Fruit fly (Drosophila melanogaster) whole organism, embryonic: ENCODE results near the gene CG6983.

Experiments used
- Atf3 ChIP-seq: fragments of 200-800 bp; sonication (Bioruptor generic); optimal IDR thresholded peaks from 3 replicates; lab custom pipeline; 2016; ENCODE audit warnings: missing biosample characterization, missing genetic modification characterization
- CG10209 ChIP-seq: fragments of 200-800 bp; sonication (Bioruptor generic); optimal IDR thresholded peaks from 3 replicates; lab custom pipeline; 2017; ENCODE audit warnings: missing biosample characterization, mild to moderate bottlenecking, missing genetic modification characterization, missing genetic modification reagents
- CG1024 ChIP-seq: fragments of 200-800 bp; sonication (Bioruptor generic); IDR thresholded peaks from 2 replicates; pipeline ENCODE4 v1.3.6; 2022; ENCODE audit warnings: missing biosample characterization, missing genetic modification characterization
- CG10543 ChIP-seq: fragments of 200-800 bp; sonication (Bioruptor generic); optimal IDR thresholded peaks from 3 replicates; lab custom pipeline; 2017; ENCODE audit warnings: missing biosample characterization, mild to moderate bottlenecking, missing genetic modification characterization, moderate library complexity
- CG12155 ChIP-seq: fragments of 200-800 bp; sonication (Bioruptor generic); optimal IDR thresholded peaks from 3 replicates; lab custom pipeline; 2016; ENCODE audit warnings: missing biosample characterization, missing genetic modification characterization
- CG13287 ChIP-seq: fragments of 200-800 bp; sonication (Bioruptor generic); IDR thresholded peaks from 2 replicates; pipeline ENCODE4 v1.3.6; 2022; ENCODE audit warnings: missing biosample characterization, missing genetic modification characterization; ENCODE audit not compliant: partially characterized antibody
- CG13296 ChIP-seq: fragments of 200-800 bp; sonication (Bioruptor generic); optimal IDR thresholded peaks from 3 replicates; lab custom pipeline; 2018; ENCODE audit warnings: missing biosample characterization, mild to moderate bottlenecking, missing genetic modification characterization
- CG13424 ChIP-seq: fragments of 200-800 bp; sonication (Bioruptor generic); optimal IDR thresholded peaks from 2 replicates; lab custom pipeline; 2019; ENCODE audit warnings: missing biosample characterization, mild to moderate bottlenecking, missing genetic modification characterization, moderate library complexity
- CG15073 ChIP-seq: fragments of 200-800 bp; sonication (Bioruptor generic); optimal IDR thresholded peaks from 2 replicates; lab custom pipeline; 2016; ENCODE audit warnings: missing biosample characterization, missing genetic modification characterization
- CG1602 ChIP-seq: fragments of 200-800 bp; sonication (Bioruptor generic); optimal IDR thresholded peaks from 3 replicates; lab custom pipeline; 2016; ENCODE audit warnings: missing biosample characterization, missing genetic modification characterization
- CG1792 ChIP-seq: fragments of 200-800 bp; sonication (Bioruptor generic); optimal IDR thresholded peaks from 2 replicates; lab custom pipeline; 2016; ENCODE audit warnings: missing biosample characterization, missing genetic modification characterization
- CG32767 ChIP-seq: fragments of 200-800 bp; sonication (Bioruptor generic); IDR thresholded peaks from 2 replicates; pipeline ENCODE4 v1.3.6; 2022; ENCODE audit warnings: missing biosample characterization, missing genetic modification characterization
- CG4404 ChIP-seq: fragments of 200-800 bp; sonication (Bioruptor generic); IDR thresholded peaks from 2 replicates; pipeline ENCODE4 v1.3.6; 2022; ENCODE audit warnings: missing biosample characterization, missing genetic modification characterization
- CG7928 ChIP-seq: fragments of 200-800 bp; sonication (Bioruptor generic); optimal IDR thresholded peaks from 2 replicates; lab custom pipeline; 2017; ENCODE audit warnings: missing biosample characterization, mild to moderate bottlenecking, missing genetic modification characterization
- CG9609 ChIP-seq: fragments of 200-800 bp; sonication (Bioruptor generic); optimal IDR thresholded peaks from 3 replicates; lab custom pipeline; 2016; ENCODE audit warnings: missing biosample characterization, missing genetic modification characterization
- CkIIα-i1 ChIP-seq: fragments of 200-800 bp; sonication (Bioruptor generic); IDR thresholded peaks from 2 replicates; pipeline ENCODE4 v1.3.6; 2022; ENCODE audit warnings: missing biosample characterization, missing genetic modification characterization
- Ets65A ChIP-seq: fragments of 200-800 bp; sonication (Bioruptor generic); peaks from one replicate; lab custom pipeline; 2016; ENCODE audit warnings: missing biosample characterization, missing genetic modification characterization
- HmgD ChIP-seq: fragments of 200-800 bp; sonication (Bioruptor generic); optimal IDR thresholded peaks from 3 replicates; lab custom pipeline; 2016; ENCODE audit warnings: missing biosample characterization, missing genetic modification characterization
- Hmx ChIP-seq: fragments of 200-800 bp; sonication (Bioruptor generic); optimal IDR thresholded peaks from 2 replicates; lab custom pipeline; 2016; ENCODE audit warnings: missing biosample characterization, missing genetic modification characterization
- Jarid2 ChIP-seq: fragments of 200-800 bp; sonication (Bioruptor generic); optimal IDR thresholded peaks from 3 replicates; lab custom pipeline; 2017; ENCODE audit warnings: mild to moderate bottlenecking, missing biosample characterization, missing genetic modification reagents, missing genetic modification characterization
- Lhr ChIP-seq: fragments of 200-800 bp; sonication (Bioruptor generic); optimal IDR thresholded peaks from 3 replicates; lab custom pipeline; 2017; ENCODE audit warnings: mild to moderate bottlenecking, missing biosample characterization, missing genetic modification reagents, missing genetic modification characterization
- Nf-YB ChIP-seq: fragments of 200-800 bp; sonication (Bioruptor generic); optimal IDR thresholded peaks from 3 replicates; lab custom pipeline; 2019; ENCODE audit warnings: missing biosample characterization, mild to moderate bottlenecking, missing genetic modification characterization, moderate library complexity
- Sin3A ChIP-seq: fragments of >200 bp; optimal IDR thresholded peaks from 2 replicates; lab custom pipeline; 2018
- Six4 ChIP-seq: fragments of 200-800 bp; sonication (Bioruptor generic); optimal IDR thresholded peaks from 2 replicates; lab custom pipeline; 2016; ENCODE audit warnings: missing biosample characterization, missing genetic modification characterization
- Sox100B ChIP-seq: fragments of 200-800 bp; sonication (Bioruptor generic); optimal IDR thresholded peaks from 3 replicates; lab custom pipeline; 2018; ENCODE audit warnings: missing biosample characterization, mild to moderate bottlenecking, missing genetic modification characterization
- chif ChIP-seq, 2 experiments: fragments of 200-800 bp; sonication (Bioruptor generic); optimal IDR thresholded peaks; 3 replicates each; lab custom pipeline; 2016; ENCODE audit warnings: missing biosample characterization in 2 of 2, missing genetic modification characterization in 2 of 2
- chinmo ChIP-seq: fragments of 200-800 bp; sonication (Bioruptor generic); IDR thresholded peaks from 4 replicates; pipeline ENCODE4 v1.3.6; 2022; ENCODE audit warnings: missing biosample characterization, missing genetic modification characterization; ENCODE audit not compliant: partially characterized antibody
- chn ChIP-seq: fragments of 200-800 bp; sonication (Bioruptor generic); optimal IDR thresholded peaks from 2 replicates; lab custom pipeline; 2016; ENCODE audit warnings: missing biosample characterization, missing genetic modification characterization
- croc ChIP-seq: fragments of 200-800 bp; sonication (Bioruptor generic); conservative IDR thresholded peaks from 3 replicates; pipeline ENCODE4 v1.3.6; 2022; ENCODE audit warnings: missing biosample characterization, missing genetic modification characterization
- crol ChIP-seq: fragments of 200-800 bp; sonication (Bioruptor generic); IDR thresholded peaks from 2 replicates; pipeline ENCODE4 v1.3.6; 2022; ENCODE audit warnings: missing biosample characterization, missing genetic modification characterization
- emc ChIP-seq: fragments of 200-800 bp; sonication (Bioruptor generic); optimal IDR thresholded peaks from 2 replicates; lab custom pipeline; 2016; ENCODE audit warnings: missing biosample characterization, missing genetic modification characterization
- en ChIP-seq: fragments of 200-800 bp; sonication (Bioruptor generic); optimal IDR thresholded peaks from 2 replicates; lab custom pipeline; 2016; ENCODE audit warnings: missing biosample characterization, missing genetic modification characterization
- ewg ChIP-seq: fragments of 200-800 bp; sonication (Bioruptor generic); optimal IDR thresholded peaks from 3 replicates; lab custom pipeline; 2017; ENCODE audit warnings: mild to moderate bottlenecking, missing biosample characterization, missing genetic modification reagents, missing genetic modification characterization
- h ChIP-seq: fragments of >200 bp; optimal IDR thresholded peaks from 2 replicates; lab custom pipeline; 2017
- insv ChIP-seq, 2 experiments: fragments of 200-800 bp; sonication (Bioruptor generic); optimal IDR thresholded peaks; 3 replicates each; lab custom pipeline; 2016 to 2018; ENCODE audit warnings: missing biosample characterization in 2 of 2, missing genetic modification characterization in 2 of 2
- inv ChIP-seq: fragments of 200-800 bp; sonication (Bioruptor generic); IDR thresholded peaks from 2 replicates; pipeline ENCODE4 v1.3.6; 2022; ENCODE audit warnings: missing biosample characterization, missing genetic modification characterization; ENCODE audit not compliant: partially characterized antibody
- kni ChIP-seq: fragments of 200-800 bp; sonication (Bioruptor generic); optimal IDR thresholded peaks from 3 replicates; lab custom pipeline; 2017; ENCODE audit warnings: mild to moderate bottlenecking, missing biosample characterization, missing genetic modification reagents, missing genetic modification characterization
- luna ChIP-seq: fragments of 200-800 bp; sonication (Bioruptor generic); optimal IDR thresholded peaks from 2 replicates; lab custom pipeline; 2016; ENCODE audit warnings: missing biosample characterization, missing genetic modification characterization
- maf-S ChIP-seq: fragments of 200-800 bp; sonication (Bioruptor generic); optimal IDR thresholded peaks from 2 replicates; lab custom pipeline; 2016; ENCODE audit warnings: missing biosample characterization, missing genetic modification characterization
- sc ChIP-seq, 3 experiments: fragments of >200 bp in 2 of 3; fragments of 200-800 bp in 1 of 3; sonication (Bioruptor generic) in 1 of 3; optimal IDR thresholded peaks; 2 replicates in 2 of 3; 3 replicates in 1 of 3; lab custom pipeline; 2017; ENCODE audit warnings: mild to moderate bottlenecking in 1 of 3, missing biosample characterization in 1 of 3, missing genetic modification characterization in 1 of 3, missing genetic modification reagents in 1 of 3
- shn ChIP-seq: fragments of 200-800 bp; sonication (Bioruptor generic); optimal IDR thresholded peaks from 3 replicates; lab custom pipeline; 2016; ENCODE audit warnings: missing biosample characterization, missing genetic modification characterization
- sim ChIP-seq: fragments of 200-800 bp; sonication (Bioruptor generic); IDR thresholded peaks from 2 replicates; pipeline ENCODE4 v1.3.6; 2022; ENCODE audit warnings: missing biosample characterization, missing genetic modification characterization
- sob ChIP-seq: fragments of 200-800 bp; sonication (Bioruptor generic); IDR thresholded peaks from 2 replicates; pipeline ENCODE4 v1.3.6; 2022; ENCODE audit warnings: missing biosample characterization, missing genetic modification characterization
- stwl ChIP-seq: fragments of 200-800 bp; sonication (Bioruptor generic); optimal IDR thresholded peaks from 3 replicates; lab custom pipeline; 2018; ENCODE audit warnings: missing biosample characterization, mild to moderate bottlenecking, missing genetic modification characterization, moderate library complexity
- tin ChIP-seq: fragments of 200-800 bp; sonication (Bioruptor generic); optimal IDR thresholded peaks from 3 replicates; lab custom pipeline; 2016; ENCODE audit warnings: missing biosample characterization, missing genetic modification characterization
- tll ChIP-seq, 2 experiments: fragments of 200-800 bp in 1 of 2; fragments of >200 bp in 1 of 2; sonication (Bioruptor generic) in 1 of 2; optimal IDR thresholded peaks; 2 replicates each; lab custom pipeline; 2017 to 2019; ENCODE audit warnings: missing biosample characterization in 2 of 2, missing genetic modification characterization in 2 of 2, mild to moderate bottlenecking in 1 of 2, moderate library complexity in 1 of 2
- vvl ChIP-seq: fragments of 200-800 bp; sonication (Bioruptor generic); IDR thresholded peaks from 2 replicates; pipeline ENCODE4 v1.3.6; 2022; ENCODE audit warnings: missing biosample characterization, missing genetic modification characterization
- wdn ChIP-seq: fragments of 200-800 bp; sonication (Bioruptor generic); IDR thresholded peaks from 2 replicates; pipeline ENCODE4 v1.3.6; 2022; ENCODE audit warnings: missing biosample characterization, missing genetic modification characterization
- zen ChIP-seq: fragments of 200-800 bp; sonication (Bioruptor generic); optimal IDR thresholded peaks from 3 replicates; lab custom pipeline; 2018; ENCODE audit warnings: missing biosample characterization, mild to moderate bottlenecking, missing genetic modification characterization, moderate library complexity

CG6983 gene

dm6 chr3L:8441745-8442575, 7.2 kb downstream of the CG6983 start, which contains the start of gene Unr (continued):
- TF ChIP-seq wdn (GFP tag; lab: Robert Waterston, UW) (peak; percentile 77), ewg (peak; percentile 67), tll (GFP tag; optimal IDR thresholded peaks at IDR 0.05; lab: Kevin White, UChicago) (no peak), HmgD (GFP tag; lab: Kevin White, UChicago) (peak; percentile 79), Atf3 (GFP tag; lab: Kevin White, UChicago) (peak; percentile 74), kni (no peak), sob (GFP tag; lab: Robert Waterston, UW) (peak; percentile 85), CkIIα-i1 (GFP tag; lab: Robert Waterston, UW) (no peak), CG15073 (GFP tag; lab: Kevin White, UChicago) (peak; percentile 9), chn (GFP tag; lab: Kevin White, UChicago) (peak; percentile 88), sim (GFP tag; lab: Robert Waterston, UW) (peak; percentile 44; the same call in 1 of the 2 replicates), Lhr (GFP tag; lab: Kevin White, UChicago) (peak; percentile 3), Sox100B (GFP tag; lab: Kevin White, UChicago) (peak; percentile 65), vvl (GFP tag; lab: Robert Waterston, UW) (peak; percentile 94), CG1602 (GFP tag; lab: Kevin White, UChicago) (peak; percentile 74), chinmo (GFP tag; lab: Robert Waterston, UW) (0 out of 4 replicates have a peak, but pooled peaks have one; percentile 60), Hmx (GFP tag; lab: Kevin White, UChicago) (peak; percentile 76), stwl (tag; lab: Kevin White, UChicago) (peak; percentile 49), Nf-YB (peak; percentile 20), CG1792 (peak; percentile 65), CG32767 (GFP tag; lab: Robert Waterston, UW) (no peak), CG1024 (peak; percentile 72; the same call in 1 of the 2 replicates), CG12155 (GFP tag; lab: Kevin White, UChicago) (peak; percentile 83), maf-S (GFP tag; lab: Kevin White, UChicago) (peak; percentile 77), CG4404 (GFP tag; lab: Robert Waterston, UW) (no peak), emc (GFP tag; lab: Kevin White, UChicago) (peak; percentile 56), shn (peak; percentile 85), Jarid2 (peak; percentile 39), CG13287 (peak; percentile 38; the same call in 1 of the 2 replicates), Sin3A (lab: Kevin White, UChicago) (peak; percentile 58), chif (GFP tag; optimal IDR thresholded peaks at IDR 0.05; lab: Kevin White, UChicago) (peak; percentile 58 to 74), Ets65A (GFP tag; lab: Kevin White, UChicago) (peak; percentile 96), croc (no peak; the same call in 2 of the 3 replicates), CG10209 (GFP tag; lab: Kevin White, UChicago) (peak; percentile 69), Six4 (GFP tag; lab: Kevin White, UChicago) (peak; percentile 49), CG7928 (GFP tag; lab: Kevin White, UChicago) (peak; percentile 29), tin (GFP tag; lab: Kevin White, UChicago) (peak; percentile 71), CG10543 (GFP tag; lab: Kevin White, UChicago) (peak; percentile 78), CG9609 (GFP tag; lab: Kevin White, UChicago) (peak; percentile 74), en (peak; percentile 18), sc (optimal IDR thresholded peaks at IDR 0.05; lab: Kevin White, UChicago) (no peak), sc (GFP tag; optimal IDR thresholded peaks at IDR 0.05; lab: Kevin White, UChicago) (peak; percentile 22), luna (GFP tag; lab: Kevin White, UChicago) (peak; percentile 55), crol (GFP tag; lab: Robert Waterston, UW) (no peak), zen (tag; lab: Kevin White, UChicago) (peak; percentile 30), inv (GFP tag; lab: Robert Waterston, UW) (no peak), CG13424 (peak; percentile 72), CG13296 (GFP tag; lab: Kevin White, UChicago) (peak; percentile 86), insv (GFP tag; optimal IDR thresholded peaks at IDR 0.05; lab: Kevin White, UChicago) (peak in 1 of 2 experiments; percentile 42), h (lab: Kevin White, UChicago) (no peak)
